Fruit fly (Drosophila melanogaster): ENCODE measurements around the gene CG31431.
A peak's percentile ranks its signal among the peaks of the same experiment; 100 is the strongest.

The CG31431 gene

DNA sequence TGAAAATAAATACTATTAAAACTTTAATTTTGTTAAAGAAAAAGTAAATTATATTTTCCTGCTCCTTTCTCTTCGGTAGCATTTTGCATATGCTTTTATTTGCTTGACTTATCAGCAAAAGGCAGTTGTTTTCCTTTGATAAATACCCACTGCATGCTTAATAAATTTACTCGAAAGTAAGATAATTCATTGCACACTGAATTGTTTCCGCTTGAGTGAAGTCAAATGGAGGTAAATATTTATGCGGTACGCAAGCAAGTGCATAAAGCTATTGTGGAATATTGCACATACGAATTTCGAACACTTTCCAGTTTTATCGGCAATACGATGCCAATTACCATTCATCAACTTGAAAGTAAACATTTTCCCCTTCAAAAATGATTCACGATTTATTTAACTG is 47.4 kb upstream of the CG31431 start (continued):
- TF ChIP-seq CG8319 (GFP tag; optimal IDR thresholded peaks at IDR 0.05) = no peak
- no peak for TF ChIP-seq Hr38 (GFP tag; optimal IDR thresholded peaks at IDR 0.05)
- peak; percentile 8 for TF ChIP-seq CG7368 (GFP tag; optimal IDR thresholded peaks at IDR 0.05)
- peak; percentile 38 for TF ChIP-seq spab (GFP tag; optimal IDR thresholded peaks at IDR 0.05)
- no peak for TF ChIP-seq Gug (GFP tag; IDR thresholded peaks at IDR 0.05)
- peak; percentile 44 for TF ChIP-seq CG6792 (GFP tag; optimal IDR thresholded peaks at IDR 0.05)
- TF ChIP-seq CG9139 (GFP tag; optimal IDR thresholded peaks at IDR 0.05) = peak; percentile 33
- peak; percentile 92 for TF ChIP-seq Eip78C (GFP tag)
- no peak for TF ChIP-seq net (GFP tag; optimal IDR thresholded peaks at IDR 0.05)
- TF ChIP-seq topi (GFP tag; optimal IDR thresholded peaks at IDR 0.05) = peak; percentile 30
- no peak for TF ChIP-seq lz (GFP tag; optimal IDR thresholded peaks at IDR 0.05)
- TF ChIP-seq Sox14 (GFP tag; optimal IDR thresholded peaks at IDR 0.05) = no peak
- TF ChIP-seq CG3032 (tag; optimal IDR thresholded peaks at IDR 0.05) = no peak
- TF ChIP-seq CG11294 (GFP tag; IDR thresholded peaks at IDR 0.05) = no peak
- peak; percentile 48 for TF ChIP-seq CG10669 (GFP tag; optimal IDR thresholded peaks at IDR 0.05)
- peak; percentile 32 for TF ChIP-seq CG3919 (GFP tag; optimal IDR thresholded peaks at IDR 0.05)
- no peak for TF ChIP-seq salr (GFP tag; optimal IDR thresholded peaks at IDR 0.05)
- no peak for TF ChIP-seq CG11762 (GFP tag; optimal IDR thresholded peaks at IDR 0.05; ENCODE audit: insufficient read depth)
- peak; percentile 69 for TF ChIP-seq CG8632 (GFP tag; optimal IDR thresholded peaks at IDR 0.05)

- TF ChIP-seq CG11294 (GFP tag; IDR thresholded peaks at IDR 0.05) (no peak), eg (GFP tag; IDR thresholded peaks at IDR 0.05) (no peak), CG4318 (GFP tag; optimal IDR thresholded peaks at IDR 0.05) (no peak), CG6276 (GFP tag; optimal IDR thresholded peaks at IDR 0.05) (no peak), CG6854 (GFP tag; optimal IDR thresholded peaks at IDR 0.05) (peak; percentile 16), CG3919 (GFP tag; optimal IDR thresholded peaks at IDR 0.05) (peak; percentile 81), CG16779 (tag; optimal IDR thresholded peaks at IDR 0.05) (no peak), Eip93F (GFP tag; optimal IDR thresholded peaks at IDR 0.05) (no peak), ss (GFP tag; optimal IDR thresholded peaks at IDR 0.05) (peak in 1 of 2 experiments; percentile 21), CG3032 (tag; optimal IDR thresholded peaks at IDR 0.05) (peak; percentile 80), Met (GFP tag; optimal IDR thresholded peaks at IDR 0.05) (peak; percentile 48), CG9139 (GFP tag; optimal IDR thresholded peaks at IDR 0.05) (peak; percentile 72), fd59A (GFP tag; optimal IDR thresholded peaks at IDR 0.05) (no peak), CG1621 (tag; optimal IDR thresholded peaks at IDR 0.05) (no peak), Ets96B (tag; optimal IDR thresholded peaks at IDR 0.05) (peak; percentile 79), Sox14 (GFP tag; optimal IDR thresholded peaks at IDR 0.05) (no peak), topi (GFP tag; optimal IDR thresholded peaks at IDR 0.05) (peak; percentile 71), net (GFP tag; optimal IDR thresholded peaks at IDR 0.05) (no peak), CG6163 (GFP tag; IDR thresholded peaks at IDR 0.05) (0 out of 3 replicates have a peak, but pooled peaks have one; percentile 53), CG31627 (GFP tag; optimal IDR thresholded peaks at IDR 0.05) (peak; percentile 4), Lpt (GFP tag; optimal IDR thresholded peaks at IDR 0.05) (peak; percentile 1), Smox (GFP tag; optimal IDR thresholded peaks at IDR 0.05) (peak; percentile 42), Eip78C (GFP tag) (peak; percentile 74), CG6808 (GFP tag; optimal IDR thresholded peaks at IDR 0.05) (peak; percentile 78), Sox102F (GFP tag; optimal IDR thresholded peaks at IDR 0.05) (no peak), dsx (GFP tag; optimal IDR thresholded peaks at IDR 0.05; ENCODE audit: poor library complexity, severe bottlenecking) (peak; percentile 51), CG11902 (GFP tag; optimal IDR thresholded peaks at IDR 0.05) (peak; percentile 65), spab (GFP tag; optimal IDR thresholded peaks at IDR 0.05) (peak; percentile 38), cyc (GFP tag; optimal IDR thresholded peaks at IDR 0.05) (peak; percentile 49), CG32006 (GFP tag; optimal IDR thresholded peaks at IDR 0.05) (peak; percentile 7), CG8319 (GFP tag; optimal IDR thresholded peaks at IDR 0.05) (peak; percentile 66), dac (GFP tag; optimal IDR thresholded peaks at IDR 0.05) (no peak), Hr4 (GFP tag; optimal IDR thresholded peaks at IDR 0.05) (no peak), CG10669 (GFP tag; optimal IDR thresholded peaks at IDR 0.05) (peak; percentile 85), CG8632 (GFP tag; optimal IDR thresholded peaks at IDR 0.05) (peak; percentile 52), CG6792 (GFP tag; optimal IDR thresholded peaks at IDR 0.05) (peak; percentile 17), Hr39 (GFP tag; optimal IDR thresholded peaks at IDR 0.05) (peak; percentile 38), Ets21C (GFP tag; optimal IDR thresholded peaks at IDR 0.05) (no peak), vri (GFP tag; optimal IDR thresholded peaks at IDR 0.05) (no peak), Blimp-1 (GFP tag; optimal IDR thresholded peaks at IDR 0.05) (peak; percentile 70), CG34406 (GFP tag; optimal IDR thresholded peaks at IDR 0.05) (peak; percentile 44)
Measured at dm6 chr3R:21823699-21824406, 46.6 kb upstream of the CG31431 start.

All from whole organism, prepupa.